Worm (Caenorhabditis elegans) whole organism, L2 larva: ENCODE results near the gene grl-29.
"Not testable (repeated sequence)": the region's sequence is repeated elsewhere in the genome, so short reads cannot be mapped to it uniquely, and the experiment has no call there.

ENCODE experiments used
- C34F6.9 ChIP-seq: fragments of 150-350 bp; optimal IDR thresholded peaks from 2 replicates; lab custom pipeline; 2014; ENCODE audit warnings: missing biosample characterization, missing genetic modification characterization
- F13H6.1 ChIP-seq: sonication (generic microtip); optimal IDR thresholded peaks from 2 replicates; lab custom pipeline; 2016; ENCODE audit warnings: missing genetic modification characterization, missing compliant biosample characterization
- R02D3.7 ChIP-seq: fragments of 150-350 bp; optimal IDR thresholded peaks from 2 replicates; lab custom pipeline; 2014; ENCODE audit warnings: missing biosample characterization, missing genetic modification characterization
- alr-1 ChIP-seq: fragments of 150-350 bp; optimal IDR thresholded peaks from 2 replicates; lab custom pipeline; 2014; ENCODE audit warnings: missing biosample characterization, missing genetic modification characterization
- ama-1 ChIP-seq: fragments of 150-350 bp; optimal IDR thresholded peaks from 2 replicates; lab custom pipeline; 2018; ENCODE audit warnings: inconsistent platforms
- blmp-1 ChIP-seq: sonication (generic microtip); optimal IDR thresholded peaks from 2 replicates; lab custom pipeline; 2017; ENCODE audit warnings: missing genetic modification characterization, mild to moderate bottlenecking, missing compliant biosample characterization, antibody characterized with exemption, moderate library complexity; ENCODE audit not compliant: insufficient read depth
- ceh-16 ChIP-seq: fragments of 150-350 bp; optimal IDR thresholded peaks from 2 replicates; lab custom pipeline; 2014; ENCODE audit warnings: missing biosample characterization, missing genetic modification characterization
- ceh-82 ChIP-seq: fragments of 150-350 bp; optimal IDR thresholded peaks from 2 replicates; lab custom pipeline; 2014; ENCODE audit warnings: missing biosample characterization, missing genetic modification characterization
- crh-2 ChIP-seq: sonication (generic microtip); optimal IDR thresholded peaks from 2 replicates; lab custom pipeline; 2017; ENCODE audit warnings: missing biosample characterization, missing genetic modification characterization
- dmd-4 ChIP-seq: sonication (generic microtip); optimal IDR thresholded peaks from 2 replicates; lab custom pipeline; 2017; ENCODE audit warnings: missing biosample characterization, missing genetic modification characterization
- fos-1 ChIP-seq: fragments of 150-350 bp; optimal IDR thresholded peaks from 2 replicates; lab custom pipeline; 2014; ENCODE audit warnings: missing biosample characterization, missing genetic modification characterization
- gmeb-1 ChIP-seq: fragments of 150-350 bp; optimal IDR thresholded peaks from 2 replicates; lab custom pipeline; 2014; ENCODE audit warnings: missing biosample characterization, missing genetic modification characterization
- lin-11 ChIP-seq: fragments of 150-350 bp; sonication (generic microtip); optimal IDR thresholded peaks from 2 replicates; lab custom pipeline; 2014; ENCODE audit warnings: missing biosample characterization, missing genetic modification characterization, inconsistent platforms, mixed read lengths
- lin-13 ChIP-seq: fragments of 150-350 bp; optimal IDR thresholded peaks from 2 replicates; lab custom pipeline; 2014; ENCODE audit warnings: missing biosample characterization, missing genetic modification reagents, missing genetic modification characterization
- lsy-2 ChIP-seq, 2 experiments: fragments of 150-350 bp in 1 of 2; sonication (generic microtip) in 1 of 2; optimal IDR thresholded peaks; 2 replicates each; lab custom pipeline; 2014 to 2017; ENCODE audit warnings: missing biosample characterization in 2 of 2, missing genetic modification characterization in 2 of 2
- mab-5 ChIP-seq: fragments of 150-350 bp; optimal IDR thresholded peaks from 2 replicates; lab custom pipeline; 2014; ENCODE audit warnings: missing biosample characterization, missing genetic modification characterization
- mdl-1 ChIP-seq, 2 experiments: fragments of 150-350 bp in 1 of 2; sonication (generic microtip) in 1 of 2; optimal IDR thresholded peaks; 2 replicates each; lab custom pipeline; 2017; ENCODE audit warnings: missing biosample characterization in 2 of 2, missing genetic modification characterization in 2 of 2
- nhr-11 ChIP-seq: fragments of 150-350 bp; optimal IDR thresholded peaks from 2 replicates; lab custom pipeline; 2014; ENCODE audit warnings: missing biosample characterization, missing genetic modification characterization
- nhr-129 ChIP-seq: fragments of 150-350 bp; optimal IDR thresholded peaks from 2 replicates; lab custom pipeline; 2014; ENCODE audit warnings: missing biosample characterization, missing genetic modification characterization
- peb-1 ChIP-seq: fragments of 150-350 bp; optimal IDR thresholded peaks from 2 replicates; lab custom pipeline; 2014; ENCODE audit warnings: missing biosample characterization, missing genetic modification characterization
- sem-4 ChIP-seq: fragments of 150-350 bp; optimal IDR thresholded peaks from 2 replicates; lab custom pipeline; 2014; ENCODE audit warnings: missing biosample characterization, missing genetic modification reagents, missing genetic modification characterization
- sma-3 ChIP-seq: sonication (generic microtip); optimal IDR thresholded peaks from 2 replicates; lab custom pipeline; 2016; ENCODE audit warnings: missing genetic modification reagents, missing genetic modification characterization, missing compliant biosample characterization
- sma-9 ChIP-seq, 2 experiments: fragments of 150-350 bp in 1 of 2; sonication (generic microtip) in 1 of 2; optimal IDR thresholded peaks; 2 replicates each; lab custom pipeline; 2014 to 2016; ENCODE audit warnings: missing genetic modification characterization in 2 of 2, mild to moderate bottlenecking in 1 of 2, missing biosample characterization in 1 of 2, missing compliant biosample characterization in 1 of 2, missing genetic modification reagents in 1 of 2, moderate library complexity in 1 of 2
- snpc-4 ChIP-seq: fragments of 150-350 bp; optimal IDR thresholded peaks from 2 replicates; lab custom pipeline; 2014; ENCODE audit warnings: missing biosample characterization, missing genetic modification characterization
- unc-55 ChIP-seq: fragments of 150-350 bp; sonication (generic microtip); optimal IDR thresholded peaks from 3 replicates; lab custom pipeline; 2014; ENCODE audit warnings: missing biosample characterization, missing genetic modification reagents, missing genetic modification characterization
- zag-1 ChIP-seq: fragments of 150-350 bp; optimal IDR thresholded peaks from 2 replicates; lab custom pipeline; 2014; ENCODE audit warnings: missing biosample characterization, missing genetic modification characterization
- ztf-11 ChIP-seq: sonication (generic microtip); optimal IDR thresholded peaks from 2 replicates; lab custom pipeline; 2017; ENCODE audit warnings: missing biosample characterization, missing genetic modification characterization
- ztf-4 ChIP-seq: fragments of 150-350 bp; optimal IDR thresholded peaks from 2 replicates; lab custom pipeline; 2014; ENCODE audit warnings: missing biosample characterization, missing genetic modification characterization

The grl-29 gene

ce11 chrV:3581034-3581433, 26.0 kb upstream of the grl-29 start:
- TF ChIP-seq fos-1 (tag; lab: Kevin White, UChicago) = no peak
- TF ChIP-seq nhr-129 = peak; percentile 11

- TF ChIP-seq unc-55 (GFP tag; lab: Kevin White, UChicago) (no peak), fos-1 (tag; lab: Kevin White, UChicago) (peak; percentile 51)
- TF ChIP-seq, all 48 proteins: peak for 1
Observed at ce11 chrV:3580385-3580784, 25.3 kb upstream of the grl-29 start.

DNA sequence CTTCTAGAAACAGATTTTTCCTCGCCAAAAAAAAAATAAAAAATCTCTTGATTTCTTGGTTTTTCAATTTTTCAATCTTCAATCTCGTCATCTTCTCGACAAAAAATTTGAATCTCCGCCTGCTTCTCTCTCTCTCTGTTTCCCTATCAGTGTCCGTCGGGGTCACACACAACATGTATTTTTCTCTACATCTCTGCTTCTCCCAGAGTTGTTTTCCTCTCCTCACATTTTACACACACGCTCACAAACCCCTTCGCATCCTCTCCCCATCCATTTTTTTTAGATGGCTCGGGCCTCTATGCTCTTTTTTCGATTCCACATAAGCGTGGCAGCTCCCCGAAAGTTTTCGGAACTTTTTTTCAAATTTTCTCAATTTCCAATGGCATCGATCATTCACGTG, 24.8 kb upstream of the grl-29 start:
- TF ChIP-seq fos-1 (tag; lab: Kevin White, UChicago) (peak; percentile 64), crh-2 (tag; lab: Kevin White, UChicago) (peak; percentile 49), C34F6.9 (peak; percentile 45), lsy-2 (tag; optimal IDR thresholded peaks at IDR 0.05; lab: Kevin White, UChicago) (peak in 1 of 2 experiments; percentile 61), zag-1 (no peak), sma-9 (GFP tag; optimal IDR thresholded peaks at IDR 0.05; lab: Kevin White, UChicago) (peak; percentile 75), sma-9 (tag; optimal IDR thresholded peaks at IDR 0.05; lab: Kevin White, UChicago) (no peak), ama-1 (peak; percentile 57), nhr-11 (tag; lab: Kevin White, UChicago) (no peak), nhr-129 (peak; percentile 75), sem-4 (tag; lab: Kevin White, UChicago) (no peak), snpc-4 (tag; lab: Kevin White, UChicago) (peak; percentile 42), ztf-11 (tag; lab: Kevin White, UChicago) (no peak), unc-55 (GFP tag; lab: Kevin White, UChicago) (peak; percentile 55), ztf-4 (tag; lab: Kevin White, UChicago) (no peak), sma-3 (GFP tag; lab: Kevin White, UChicago) (peak; percentile 9), lin-13 (GFP tag; lab: Kevin White, UChicago) (peak; percentile 44), gmeb-1 (tag; lab: Kevin White, UChicago) (peak; percentile 51), F13H6.1 (tag; lab: Kevin White, UChicago) (peak; percentile 44)

- no peak for TF ChIP-seq mab-5 (tag; lab: Kevin White, UChicago)
- no peak for TF ChIP-seq unc-55 (GFP tag; lab: Kevin White, UChicago)
- peak; percentile 67 for TF ChIP-seq nhr-129
- TF ChIP-seq gmeb-1 (tag; lab: Kevin White, UChicago) = no peak
- TF ChIP-seq lin-11 = peak; percentile 14
- no peak for TF ChIP-seq ceh-82 (tag; lab: Kevin White, UChicago)
- TF ChIP-seq ztf-4 (tag; lab: Kevin White, UChicago) = no peak
- TF ChIP-seq blmp-1 (tag; lab: Kevin White, UChicago) = no peak
- TF ChIP-seq sem-4 (tag; lab: Kevin White, UChicago) = no peak
- peak; percentile 40 for TF ChIP-seq C34F6.9
- no peak for TF ChIP-seq alr-1 (tag; lab: Kevin White, UChicago)
Observed at ce11 chrV:3579248-3579647, 24.2 kb upstream of the grl-29 start.

- peak in 1 of 2 experiments; percentile 81 for TF ChIP-seq lsy-2 (tag; optimal IDR thresholded peaks at IDR 0.05; lab: Kevin White, UChicago)
- no peak for TF ChIP-seq R02D3.7 (tag; lab: Kevin White, UChicago)
- no peak for TF ChIP-seq ztf-4 (tag; lab: Kevin White, UChicago)
Observed at ce11 chrV:3578813-3579212, 23.8 kb upstream of the grl-29 start, which contains the start of gene pygl-1. TSS of gene pygl-1 (plus strand) at chrV:3579023.

ce11 chrV:3575759-3576158, 20.7 kb upstream of the grl-29 start, which contains the start of gene grl-27:
TSS of gene grl-27 (minus strand) at chrV:3575859.
- TF ChIP-seq dmd-4 (tag; lab: Kevin White, UChicago) = no peak
- no peak for TF ChIP-seq peb-1 (tag; lab: Kevin White, UChicago)

DNA sequence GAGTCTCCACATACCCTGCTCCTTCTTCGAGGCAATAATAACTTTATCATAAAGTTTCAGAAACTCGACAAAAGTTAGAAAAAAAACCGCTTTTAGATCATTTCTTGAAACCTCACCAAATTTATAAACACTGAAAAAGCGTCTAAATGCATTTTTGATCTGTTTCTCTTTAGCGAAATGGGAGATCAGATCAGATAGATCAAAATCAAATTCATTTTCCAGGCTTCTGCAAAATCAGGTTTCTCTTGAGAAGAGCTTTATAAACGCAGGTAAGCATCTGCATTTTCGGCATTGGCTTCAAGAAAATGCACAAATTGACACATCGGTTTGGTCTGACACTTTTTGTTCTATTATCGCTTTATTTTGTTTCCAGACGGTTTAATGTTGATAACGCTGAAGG, 17.4 kb upstream of the grl-29 start, which contains the start of gene F40C5.1:
F40C5.1 (plus strand) TSS at position 301 of the 400 bp plus-strand sequence.
- not testable (repeated sequence) for TF ChIP-seq ceh-16 (tag; lab: Kevin White, UChicago); mdl-1 (tag; optimal IDR thresholded peaks at IDR 0.05; lab: Kevin White, UChicago); crh-2 (tag; lab: Kevin White, UChicago)
